Worm (Caenorhabditis elegans): ENCODE measurements around the gene nhr-262.

DNA sequence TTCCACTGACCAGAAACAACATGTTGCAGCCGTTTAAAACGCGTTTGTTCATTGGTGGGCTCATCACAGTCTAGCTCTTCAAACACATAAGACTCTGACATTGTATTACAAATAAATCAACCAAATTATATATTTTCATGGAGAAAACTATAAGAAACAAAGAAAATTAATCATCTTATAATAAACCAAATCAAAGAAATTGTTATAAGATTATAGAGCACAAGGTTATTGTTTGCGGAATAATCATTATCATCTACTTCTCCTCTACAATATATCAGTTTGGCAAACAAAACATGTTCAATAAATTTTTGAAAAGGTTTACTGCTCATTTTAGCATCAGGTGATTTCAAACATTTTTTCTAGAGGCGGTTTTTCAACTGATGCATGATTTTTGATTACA, 43.0 kb upstream of the nhr-262 start, which contains the start of the genes clec-32 and clec-24:
- TF ChIP-seq tbx-37 (GFP tag; conservative IDR thresholded peaks at IDR 0.05) (no peak), ama-1 (optimal IDR thresholded peaks at IDR 0.05) (no peak), F13C5.2 (tag; optimal IDR thresholded peaks at IDR 0.05) (no peak), ets-7 (tag; optimal IDR thresholded peaks at IDR 0.05) (no peak), hnd-1 (tag; optimal IDR thresholded peaks at IDR 0.05) (no peak), hmbx-1 (tag; optimal IDR thresholded peaks at IDR 0.05) (no peak), aly-1 (tag; optimal IDR thresholded peaks at IDR 0.05) (no peak), tbx-11 (GFP tag; IDR thresholded peaks at IDR 0.05) (no peak)

All from whole organism, early embryonic.